Fruit fly (Drosophila melanogaster) S2 (cell line): ENCODE measurements around the gene Shawn.

Experiments used
- CG8478 ChIP-seq: fragments of >200 bp; optimal IDR thresholded peaks from 2 replicates; lab custom pipeline; 2018
- CTCF ChIP-seq, 2 experiments: fragments of >200 bp; optimal IDR thresholded peaks; 2 replicates each; lab custom pipeline; 2018

DNA sequence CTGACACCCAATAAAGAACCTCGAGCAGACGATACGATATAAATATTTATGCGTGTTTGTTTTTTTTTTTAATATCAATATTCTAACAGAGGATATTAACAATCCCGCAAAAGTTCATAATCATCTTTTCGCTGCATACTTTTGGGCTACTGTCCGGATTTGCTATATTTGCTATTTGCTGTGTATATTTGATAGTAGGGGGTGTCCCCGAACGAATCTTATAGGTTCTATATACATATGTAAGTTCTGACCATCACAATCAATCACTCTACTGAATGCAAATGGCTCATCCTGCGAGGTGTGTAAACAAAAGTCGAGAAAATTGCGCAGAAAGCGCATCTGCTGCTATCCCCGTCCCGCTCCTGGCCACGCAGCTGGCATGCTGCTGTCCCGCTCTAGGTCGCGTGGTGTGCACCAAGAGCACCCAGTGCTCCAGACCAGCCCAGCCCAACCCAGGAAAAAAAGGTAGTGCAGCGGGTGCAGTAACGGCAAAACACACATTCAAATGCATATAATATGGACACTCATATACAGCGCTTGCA is 29.5 kb downstream of the Shawn start:
- TF ChIP-seq CG8478 (lab: Kevin White, UChicago): no peak
- TF ChIP-seq CTCF (optimal IDR thresholded peaks at IDR 0.05; lab: Kevin White, UChicago): no peak
